Fruit fly (Drosophila melanogaster): ENCODE measurements around the gene wol.
A peak's percentile ranks its signal among the peaks of the same experiment; 100 is the strongest.

Gene wol

dm6 chr2L:8339751-8340349 is 37.1 kb upstream of the wol start:
- no peak for TF ChIP-seq CG13204 (GFP tag; optimal IDR thresholded peaks at IDR 0.05)
- no peak for TF ChIP-seq CG4496 (GFP tag; IDR thresholded peaks at IDR 0.05)
- TF ChIP-seq fd96Ca (GFP tag; IDR thresholded peaks at IDR 0.05): no peak
- TF ChIP-seq Pif1B (GFP tag; optimal IDR thresholded peaks at IDR 0.05): no peak
- TF ChIP-seq CG17806 (tag; optimal IDR thresholded peaks at IDR 0.05): no peak
- TF ChIP-seq Pif1A (GFP tag; optimal IDR thresholded peaks at IDR 0.05): no peak
- TF ChIP-seq CG12605 (GFP tag; IDR thresholded peaks at IDR 0.05): no peak
- TF ChIP-seq gl (tag; optimal IDR thresholded peaks at IDR 0.05): no peak
- no peak for TF ChIP-seq CG34367 (tag; optimal IDR thresholded peaks at IDR 0.05)
- no peak for TF ChIP-seq Snoo (tag; optimal IDR thresholded peaks at IDR 0.05)
- no peak for TF ChIP-seq D1 (tag; optimal IDR thresholded peaks at IDR 0.05)
- no peak for TF ChIP-seq CG14655 (GFP tag; optimal IDR thresholded peaks at IDR 0.05)
- TF ChIP-seq CG8301 (tag; optimal IDR thresholded peaks at IDR 0.05): no peak
- no peak for TF ChIP-seq CG32121 (GFP tag; IDR thresholded peaks at IDR 0.05)
- TF ChIP-seq rn (GFP tag; IDR thresholded peaks at IDR 0.05): no peak
- TF ChIP-seq CG15710 (tag; optimal IDR thresholded peaks at IDR 0.05): no peak
- no peak for TF ChIP-seq CG8159 (tag; optimal IDR thresholded peaks at IDR 0.05)
- no peak for TF ChIP-seq CG9948 (tag; optimal IDR thresholded peaks at IDR 0.05)
- no peak for TF ChIP-seq CG10348 (GFP tag; IDR thresholded peaks at IDR 0.05)
- TF ChIP-seq Ets98B (GFP tag; IDR thresholded peaks at IDR 0.05): no peak

dm6 chr2L:8338039-8338438 is 35.3 kb upstream of the wol start, which contains the start of gene witty:
TSS of gene witty (plus strand) at chr2L:8338287.
- TF ChIP-seq fd96Ca (GFP tag; IDR thresholded peaks at IDR 0.05) (no peak), CG34367 (tag; optimal IDR thresholded peaks at IDR 0.05) (no peak), Snoo (tag; optimal IDR thresholded peaks at IDR 0.05) (no peak), Pif1A (GFP tag; optimal IDR thresholded peaks at IDR 0.05) (no peak), CG14655 (GFP tag; optimal IDR thresholded peaks at IDR 0.05) (no peak), CG13204 (GFP tag; optimal IDR thresholded peaks at IDR 0.05) (no peak), CG9948 (tag; optimal IDR thresholded peaks at IDR 0.05) (no peak), CG10348 (GFP tag; IDR thresholded peaks at IDR 0.05) (no peak), CG15710 (tag; optimal IDR thresholded peaks at IDR 0.05) (no peak)

dm6 chr2L:8334705-8335104 is 31.9 kb upstream of the wol start:
- no peak for TF ChIP-seq CG8159 (tag; optimal IDR thresholded peaks at IDR 0.05)
- TF ChIP-seq fd96Ca (GFP tag; IDR thresholded peaks at IDR 0.05): no peak
- TF ChIP-seq gl (tag; optimal IDR thresholded peaks at IDR 0.05): no peak
- peak; percentile 4 for TF ChIP-seq CG34367 (tag; optimal IDR thresholded peaks at IDR 0.05)
- 0 out of 2 replicates have a peak, but pooled peaks have one; percentile 9 for TF ChIP-seq Ets98B (GFP tag; IDR thresholded peaks at IDR 0.05)
- TF ChIP-seq CG14655 (GFP tag; optimal IDR thresholded peaks at IDR 0.05): peak; percentile 6
- no peak for TF ChIP-seq CG15710 (tag; optimal IDR thresholded peaks at IDR 0.05)
- peak; percentile 11 for TF ChIP-seq Pif1A (GFP tag; optimal IDR thresholded peaks at IDR 0.05)
- peak; percentile 81 for TF ChIP-seq CG4496 (GFP tag; IDR thresholded peaks at IDR 0.05)
- TF ChIP-seq CG9948 (tag; optimal IDR thresholded peaks at IDR 0.05): no peak

DNA sequence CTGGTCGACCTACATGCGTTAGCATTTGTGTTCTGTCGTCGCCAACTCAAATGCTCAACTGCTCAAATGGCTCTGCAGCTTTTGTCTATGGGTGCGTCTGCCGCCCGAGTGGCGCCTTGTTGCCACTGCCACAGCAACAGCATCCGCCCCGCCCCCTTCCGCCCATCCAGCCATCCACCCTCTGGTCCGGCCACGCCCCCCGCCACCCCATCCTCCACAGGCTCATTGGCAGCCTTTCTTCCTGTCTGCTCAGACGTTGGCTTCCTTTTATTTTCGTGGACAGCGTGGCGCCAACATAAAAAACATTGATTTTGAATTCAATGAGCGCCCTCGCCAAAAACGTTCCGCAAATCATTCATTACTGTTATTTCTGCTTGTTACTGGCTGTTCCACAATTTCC is 30.8 kb upstream of the wol start:
- TF ChIP-seq CG8301 (tag; optimal IDR thresholded peaks at IDR 0.05) (no peak), CG14655 (GFP tag; optimal IDR thresholded peaks at IDR 0.05) (no peak), Pif1B (GFP tag; optimal IDR thresholded peaks at IDR 0.05) (no peak), CG13204 (GFP tag; optimal IDR thresholded peaks at IDR 0.05) (no peak), CG34367 (tag; optimal IDR thresholded peaks at IDR 0.05) (no peak), CG9948 (tag; optimal IDR thresholded peaks at IDR 0.05) (no peak), D1 (tag; optimal IDR thresholded peaks at IDR 0.05) (no peak), CG17806 (tag; optimal IDR thresholded peaks at IDR 0.05) (no peak), CG32121 (GFP tag; IDR thresholded peaks at IDR 0.05) (no peak), CG8159 (tag; optimal IDR thresholded peaks at IDR 0.05) (no peak), Snoo (tag; optimal IDR thresholded peaks at IDR 0.05) (no peak)

DNA sequence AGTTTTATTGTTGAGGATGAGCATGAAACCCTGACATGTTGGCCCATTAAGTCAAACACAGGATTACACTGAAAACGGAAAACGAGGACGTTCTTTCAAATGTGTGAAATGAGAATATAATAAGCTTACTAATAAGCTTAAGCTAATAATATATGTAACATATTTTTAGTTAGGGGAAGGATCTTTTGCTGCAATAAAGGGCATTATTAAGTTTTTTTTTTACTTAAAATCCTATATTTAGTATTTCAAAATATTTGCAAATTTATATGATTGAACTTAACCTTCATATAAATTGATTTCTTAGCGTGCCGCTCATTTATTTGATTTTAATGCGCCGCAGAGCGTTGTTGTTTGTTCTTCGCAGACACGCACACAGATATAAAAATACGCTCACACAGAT is 30.4 kb upstream of the wol start:
- TF ChIP-seq Ets98B (GFP tag; IDR thresholded peaks at IDR 0.05) (no peak), Pif1B (GFP tag; optimal IDR thresholded peaks at IDR 0.05) (no peak), CG34367 (tag; optimal IDR thresholded peaks at IDR 0.05) (no peak), rn (GFP tag; IDR thresholded peaks at IDR 0.05) (no peak)

dm6 chr2L:8328526-8329097 is 25.8 kb upstream of the wol start:
- TF ChIP-seq rn (GFP tag; IDR thresholded peaks at IDR 0.05): no peak
- no peak for TF ChIP-seq CG8301 (tag; optimal IDR thresholded peaks at IDR 0.05)
- TF ChIP-seq gl (tag; optimal IDR thresholded peaks at IDR 0.05): no peak
- TF ChIP-seq Snoo (tag; optimal IDR thresholded peaks at IDR 0.05): no peak
- TF ChIP-seq Pif1A (GFP tag; optimal IDR thresholded peaks at IDR 0.05): no peak
- no peak for TF ChIP-seq CG15710 (tag; optimal IDR thresholded peaks at IDR 0.05)
- TF ChIP-seq CG4496 (GFP tag; IDR thresholded peaks at IDR 0.05): no peak
- TF ChIP-seq EcR (GFP tag; optimal IDR thresholded peaks at IDR 0.05): no peak
- TF ChIP-seq Ets98B (GFP tag; IDR thresholded peaks at IDR 0.05): no peak
- no peak for TF ChIP-seq CG10348 (GFP tag; IDR thresholded peaks at IDR 0.05)
- TF ChIP-seq CG32121 (GFP tag; IDR thresholded peaks at IDR 0.05): no peak
- TF ChIP-seq D1 (tag; optimal IDR thresholded peaks at IDR 0.05): no peak
- no peak for TF ChIP-seq CG14655 (GFP tag; optimal IDR thresholded peaks at IDR 0.05)
- no peak for TF ChIP-seq CG8159 (tag; optimal IDR thresholded peaks at IDR 0.05)
- TF ChIP-seq CG12605 (GFP tag; IDR thresholded peaks at IDR 0.05): no peak
- no peak for TF ChIP-seq CG34367 (tag; optimal IDR thresholded peaks at IDR 0.05)
- TF ChIP-seq CG13204 (GFP tag; optimal IDR thresholded peaks at IDR 0.05): no peak
- TF ChIP-seq Pif1B (GFP tag; optimal IDR thresholded peaks at IDR 0.05): no peak
- no peak for TF ChIP-seq CG17806 (tag; optimal IDR thresholded peaks at IDR 0.05)
- no peak for TF ChIP-seq fd96Ca (GFP tag; IDR thresholded peaks at IDR 0.05)
